Fruit fly (Drosophila melanogaster) whole organism, embryonic: Measurements from ENCODE around the gene CG45545.
A peak's percentile ranks its signal among the peaks of the same experiment; 100 is the strongest.

Experiments
- B-H2 ChIP-seq: fragments of 200-800 bp; sonication (Bioruptor generic); optimal IDR thresholded peaks from 2 replicates; lab custom pipeline; 2018; ENCODE audit warnings: missing biosample characterization, mild to moderate bottlenecking, missing genetic modification characterization
- Bgb ChIP-seq: fragments of 200-800 bp; sonication (Bioruptor generic); IDR thresholded peaks from 2 replicates; pipeline ENCODE4 v1.3.6; 2022; ENCODE audit warnings: missing biosample characterization, missing genetic modification characterization; ENCODE audit not compliant: partially characterized antibody
- CG10543 ChIP-seq: fragments of 200-800 bp; sonication (Bioruptor generic); optimal IDR thresholded peaks from 3 replicates; lab custom pipeline; 2017; ENCODE audit warnings: missing biosample characterization, mild to moderate bottlenecking, missing genetic modification characterization, moderate library complexity
- CG11247 ChIP-seq: fragments of 200-800 bp; sonication (Bioruptor generic); IDR thresholded peaks from 2 replicates; pipeline ENCODE4 v1.3.6; 2022; ENCODE audit warnings: missing biosample characterization, missing genetic modification characterization
- CG11456 ChIP-seq: fragments of 200-800 bp; sonication (Bioruptor generic); IDR thresholded peaks from 3 replicates; pipeline ENCODE4 v1.3.6; 2022; ENCODE audit warnings: missing biosample characterization, missing genetic modification characterization
- CG12769 ChIP-seq: fragments of 200-800 bp; sonication (Bioruptor generic); optimal IDR thresholded peaks from 2 replicates; lab custom pipeline; 2019; ENCODE audit warnings: missing biosample characterization, mild to moderate bottlenecking, missing genetic modification characterization, moderate library complexity
- CG13624 ChIP-seq: fragments of 200-800 bp; sonication (Bioruptor generic); optimal IDR thresholded peaks from 2 replicates; lab custom pipeline; 2016; ENCODE audit warnings: missing biosample characterization, missing genetic modification characterization
- CG13894 ChIP-seq: fragments of 200-800 bp; sonication (Bioruptor generic); optimal IDR thresholded peaks from 3 replicates; lab custom pipeline; 2018; ENCODE audit warnings: missing biosample characterization, mild to moderate bottlenecking, missing genetic modification characterization, moderate library complexity
- CG17912 ChIP-seq: fragments of 200-800 bp; sonication (Bioruptor generic); optimal IDR thresholded peaks from 2 replicates; lab custom pipeline; 2018; ENCODE audit warnings: missing biosample characterization, mild to moderate bottlenecking, missing genetic modification characterization
- CG2678 ChIP-seq: fragments of 200-800 bp; sonication (Bioruptor generic); optimal IDR thresholded peaks from 3 replicates; lab custom pipeline; 2019; ENCODE audit warnings: missing biosample characterization, mild to moderate bottlenecking, missing genetic modification characterization, moderate library complexity
- CG31224 ChIP-seq: fragments of 200-800 bp; sonication (Bioruptor generic); IDR thresholded peaks from 2 replicates; pipeline ENCODE4 v1.3.6; 2022; ENCODE audit warnings: missing biosample characterization, missing genetic modification characterization
- CG31388 ChIP-seq: fragments of 200-800 bp; sonication (Bioruptor generic); optimal IDR thresholded peaks from 2 replicates; lab custom pipeline; 2016; ENCODE audit warnings: missing biosample characterization, missing genetic modification characterization
- CG34224 ChIP-seq: fragments of 200-800 bp; sonication (Bioruptor generic); IDR thresholded peaks from 3 replicates; pipeline ENCODE4 v1.3.6; 2022; ENCODE audit warnings: missing biosample characterization, missing genetic modification characterization; ENCODE audit not compliant: partially characterized antibody
- CG34376 ChIP-seq: fragments of 200-800 bp; sonication (Bioruptor generic); optimal IDR thresholded peaks from 2 replicates; lab custom pipeline; 2018; ENCODE audit warnings: missing biosample characterization, mild to moderate bottlenecking, missing genetic modification characterization
- CG3847 ChIP-seq: fragments of 200-800 bp; sonication (Bioruptor generic); IDR thresholded peaks from 2 replicates; pipeline ENCODE4 v1.3.6; 2022; ENCODE audit warnings: missing biosample characterization, missing genetic modification characterization
- CG8290 ChIP-seq, 3 experiments: fragments of 200-800 bp; sonication (Bioruptor generic); optimal IDR thresholded peaks; 2 replicates each; lab custom pipeline; 2016 to 2019; ENCODE audit warnings: missing biosample characterization in 3 of 3, missing genetic modification characterization in 3 of 3, mild to moderate bottlenecking in 2 of 3, moderate library complexity in 1 of 3
- Deaf1 ChIP-seq: fragments of 200-800 bp; optimal IDR thresholded peaks from 3 replicates; lab custom pipeline; 2019; ENCODE audit warnings: missing biosample characterization, mild to moderate bottlenecking, missing genetic modification characterization, moderate library complexity
- GATAe ChIP-seq: fragments of 200-800 bp; sonication (Bioruptor generic); conservative IDR thresholded peaks from 2 replicates; pipeline ENCODE4 v1.3.6; 2022; ENCODE audit warnings: missing biosample characterization, missing genetic modification characterization
- HHEX ChIP-seq: fragments of 200-800 bp; sonication (Bioruptor generic); optimal IDR thresholded peaks from 3 replicates; lab custom pipeline; 2017; ENCODE audit warnings: missing biosample characterization, mild to moderate bottlenecking, missing genetic modification characterization, missing genetic modification reagents
- HmgZ ChIP-seq: fragments of 200-800 bp; sonication (Bioruptor generic); optimal IDR thresholded peaks from 2 replicates; lab custom pipeline; 2018; ENCODE audit warnings: missing biosample characterization, mild to moderate bottlenecking, missing genetic modification characterization
- MBD-R2 ChIP-seq: fragments of 200-800 bp; sonication (Bioruptor generic); IDR thresholded peaks from 2 replicates; pipeline ENCODE4 v1.3.6; 2022; ENCODE audit warnings: missing biosample characterization, missing genetic modification characterization
- Pdp1 ChIP-seq, 2 experiments: fragments of 200-800 bp; sonication (Bioruptor generic); optimal IDR thresholded peaks; 3 replicates each; lab custom pipeline; 2016; ENCODE audit warnings: missing biosample characterization in 2 of 2, missing genetic modification characterization in 2 of 2, mild to moderate bottlenecking in 1 of 2, moderate library complexity in 1 of 2
- Ptx1 ChIP-seq: fragments of 200-800 bp; sonication (Bioruptor generic); IDR thresholded peaks from 2 replicates; pipeline ENCODE4 v1.3.6; 2022; ENCODE audit warnings: missing biosample characterization, missing genetic modification characterization
- Stat92E ChIP-seq, 3 experiments: fragments of >200 bp in 2 of 3; fragments of 200-800 bp in 1 of 3; sonication (Bioruptor generic) in 1 of 3; optimal IDR thresholded peaks; 2 replicates each; lab custom pipeline; 2017 to 2019; ENCODE audit warnings: missing biosample characterization in 3 of 3, missing genetic modification characterization in 3 of 3, mild to moderate bottlenecking in 1 of 3, moderate library complexity in 1 of 3
- chinmo ChIP-seq: fragments of 200-800 bp; sonication (Bioruptor generic); IDR thresholded peaks from 4 replicates; pipeline ENCODE4 v1.3.6; 2022; ENCODE audit warnings: missing biosample characterization, missing genetic modification characterization; ENCODE audit not compliant: partially characterized antibody
- cwo ChIP-seq: fragments of 200-800 bp; sonication (Bioruptor generic); optimal IDR thresholded peaks from 3 replicates; lab custom pipeline; 2017; ENCODE audit warnings: missing biosample characterization, missing genetic modification characterization, mild to moderate bottlenecking, moderate library complexity, missing genetic modification reagents
- exex ChIP-seq: fragments of 200-800 bp; sonication (Bioruptor generic); optimal IDR thresholded peaks from 4 replicates; lab custom pipeline; 2018; ENCODE audit warnings: missing biosample characterization, mild to moderate bottlenecking, missing genetic modification characterization, moderate library complexity
- ftz-f1 ChIP-seq: fragments of 200-800 bp; sonication (Bioruptor generic); optimal IDR thresholded peaks from 2 replicates; lab custom pipeline; 2016; ENCODE audit warnings: missing biosample characterization, missing genetic modification characterization
- grau ChIP-seq: fragments of 200-800 bp; optimal IDR thresholded peaks from 3 replicates; lab custom pipeline; 2019; ENCODE audit warnings: missing biosample characterization, mild to moderate bottlenecking, missing genetic modification characterization, moderate library complexity
- gro ChIP-seq: fragments of 200-800 bp; sonication (Bioruptor generic); optimal IDR thresholded peaks from 2 replicates; lab custom pipeline; 2016; ENCODE audit warnings: missing biosample characterization, missing genetic modification characterization
- hb ChIP-seq: fragments of 200-800 bp; sonication (Bioruptor generic); IDR thresholded peaks from 3 replicates; pipeline ENCODE4 v1.3.6; 2022; ENCODE audit warnings: missing biosample characterization, missing genetic modification characterization; ENCODE audit not compliant: partially characterized antibody
- lab ChIP-seq: fragments of 200-800 bp; sonication (Bioruptor generic); optimal IDR thresholded peaks from 3 replicates; lab custom pipeline; 2017; ENCODE audit warnings: missing biosample characterization, missing genetic modification characterization, mild to moderate bottlenecking, moderate library complexity, missing genetic modification reagents
- mirr ChIP-seq: fragments of 200-800 bp; sonication (Bioruptor generic); optimal IDR thresholded peaks from 3 replicates; lab custom pipeline; 2018; ENCODE audit warnings: missing biosample characterization, mild to moderate bottlenecking, missing genetic modification characterization
- run ChIP-seq: fragments of 200-800 bp; sonication (Bioruptor generic); optimal IDR thresholded peaks from 3 replicates; lab custom pipeline; 2018; ENCODE audit warnings: missing biosample characterization, mild to moderate bottlenecking, missing genetic modification characterization
- sd ChIP-seq: fragments of 200-800 bp; sonication (Bioruptor generic); optimal IDR thresholded peaks from 3 replicates; lab custom pipeline; 2018; ENCODE audit warnings: missing biosample characterization, mild to moderate bottlenecking, missing genetic modification characterization, moderate library complexity
- slou ChIP-seq: fragments of 200-800 bp; sonication (Bioruptor generic); optimal IDR thresholded peaks from 3 replicates; lab custom pipeline; 2016; ENCODE audit warnings: missing biosample characterization, missing genetic modification characterization
- sna ChIP-seq: fragments of 200-800 bp; sonication (Bioruptor generic); IDR thresholded peaks from 2 replicates; pipeline ENCODE4 v1.3.6; 2022; ENCODE audit warnings: missing biosample characterization, missing genetic modification characterization; ENCODE audit not compliant: partially characterized antibody
- sug ChIP-seq: fragments of 200-800 bp; optimal IDR thresholded peaks from 2 replicates; lab custom pipeline; 2019; ENCODE audit warnings: missing biosample characterization, mild to moderate bottlenecking, missing genetic modification characterization, moderate library complexity
- toy ChIP-seq: fragments of 200-800 bp; sonication (Bioruptor generic); IDR thresholded peaks from 2 replicates; pipeline ENCODE4 v1.3.6; 2022; ENCODE audit warnings: missing biosample characterization, missing genetic modification characterization
- unpg ChIP-seq: fragments of 200-800 bp; sonication (Bioruptor generic); optimal IDR thresholded peaks from 3 replicates; lab custom pipeline; 2018; ENCODE audit warnings: missing biosample characterization, mild to moderate bottlenecking, missing genetic modification characterization, moderate library complexity
- z ChIP-seq: fragments of 200-800 bp; sonication (Bioruptor generic); IDR thresholded peaks from 3 replicates; pipeline ENCODE4 v1.3.6; 2022; ENCODE audit warnings: missing biosample characterization, missing genetic modification characterization

The CG45545 gene

dm6 chr3R:7508198-7508837 is 43.5 kb upstream of the CG45545 start (continued):
- TF ChIP-seq HmgZ (peak; percentile 48), CG8290 (GFP tag; optimal IDR thresholded peaks at IDR 0.05; lab: Kevin White, UChicago) (no peak), CG8290 (tag; optimal IDR thresholded peaks at IDR 0.05; lab: Kevin White, UChicago) (peak in 1 of 2 experiments; percentile 27), gro (GFP tag; lab: Kevin White, UChicago) (peak; percentile 10), CG12769 (tag; lab: Kevin White, UChicago) (peak; percentile 7), exex (tag; lab: Kevin White, UChicago) (peak; percentile 86), chinmo (GFP tag; lab: Robert Waterston, UW) (0 out of 4 replicates have a peak, but pooled peaks have one; percentile 58)

dm6 chr3R:7514232-7514863 is 37.5 kb upstream of the CG45545 start:
- peak in 1 of 2 experiments; percentile 1 for TF ChIP-seq Pdp1 (GFP tag; optimal IDR thresholded peaks at IDR 0.05; lab: Kevin White, UChicago)
- TF ChIP-seq lab (GFP tag; lab: Kevin White, UChicago): peak; percentile 17
- TF ChIP-seq CG34376 (GFP tag; lab: Kevin White, UChicago): peak; percentile 74
- peak; percentile 51 for TF ChIP-seq sd (tag; lab: Kevin White, UChicago)
- peak; percentile 80 for TF ChIP-seq sug (tag; lab: Kevin White, UChicago)
- peak; percentile 85 for TF ChIP-seq exex (tag; lab: Kevin White, UChicago)
- no peak for TF ChIP-seq hb
- TF ChIP-seq cwo (GFP tag; lab: Kevin White, UChicago): peak; percentile 1
- no peak for TF ChIP-seq slou

- TF ChIP-seq ftz-f1 (GFP tag; lab: Kevin White, UChicago): peak; percentile 13
- peak in 1 of 2 experiments; percentile 9 for TF ChIP-seq Pdp1 (GFP tag; optimal IDR thresholded peaks at IDR 0.05; lab: Kevin White, UChicago)
- no peak for TF ChIP-seq Ptx1 (GFP tag; lab: Robert Waterston, UW)
- TF ChIP-seq HHEX (GFP tag; lab: Kevin White, UChicago): peak; percentile 21
- TF ChIP-seq unpg (GFP tag; lab: Kevin White, UChicago): peak; percentile 29
- peak; percentile 62 for TF ChIP-seq CG13894 (tag; lab: Kevin White, UChicago)
- TF ChIP-seq Stat92E (GFP tag; optimal IDR thresholded peaks at IDR 0.05; lab: Kevin White, UChicago): no peak
- peak; percentile 58 for TF ChIP-seq B-H2 (GFP tag; lab: Kevin White, UChicago)
- TF ChIP-seq Bgb (GFP tag; lab: Robert Waterston, UW): peak; percentile 73
- peak; percentile 75 for TF ChIP-seq mirr
- peak; percentile 55; the same call in 2 of the 3 replicates for TF ChIP-seq CG34224 (GFP tag; lab: Robert Waterston, UW)
- no peak for TF ChIP-seq toy
- TF ChIP-seq CG11247 (GFP tag; lab: Robert Waterston, UW): 0 out of 2 replicates have a peak, but pooled peaks have one; percentile 21
- TF ChIP-seq CG13624 (GFP tag; lab: Kevin White, UChicago): no peak
- TF ChIP-seq GATAe (GFP tag; lab: Robert Waterston, UW): 0 out of 2 replicates have a peak, but pooled peaks have one; percentile 16
- TF ChIP-seq CG11456: 0 out of 3 replicates have a peak, but pooled peaks have one; percentile 63
- 0 out of 2 replicates have a peak, but pooled peaks have one; percentile 22 for TF ChIP-seq sna (GFP tag; lab: Robert Waterston, UW)
- peak; percentile 63 for TF ChIP-seq HmgZ
- peak; percentile 22 for TF ChIP-seq grau (tag; lab: Kevin White, UChicago)
- TF ChIP-seq CG31388 (GFP tag; lab: Kevin White, UChicago): no peak
- TF ChIP-seq CG3847 (GFP tag; lab: Robert Waterston, UW): 0 out of 2 replicates have a peak, but pooled peaks have one; percentile 15
- peak; percentile 51 for TF ChIP-seq CG2678 (tag; lab: Kevin White, UChicago)
- peak; percentile 75 for TF ChIP-seq Deaf1
- 0 out of 2 replicates have a peak, but pooled peaks have one; percentile 23 for TF ChIP-seq MBD-R2 (GFP tag; lab: Robert Waterston, UW)
- TF ChIP-seq chinmo (GFP tag; lab: Robert Waterston, UW): peak; percentile 91; the same call in 3 of the 4 replicates
- no peak for TF ChIP-seq CG17912 (GFP tag; lab: Kevin White, UChicago)
- TF ChIP-seq sug (tag; lab: Kevin White, UChicago): peak; percentile 100
- peak; percentile 100 for TF ChIP-seq CG31224 (GFP tag; lab: Robert Waterston, UW)
- peak; percentile 56 for TF ChIP-seq run
- peak; percentile 97 for TF ChIP-seq z
- peak; percentile 84 for TF ChIP-seq CG34376 (GFP tag; lab: Kevin White, UChicago)
- peak; percentile 93 for TF ChIP-seq CG10543 (GFP tag; lab: Kevin White, UChicago)
Measured at dm6 chr3R:7515599-7516069, 36.2 kb upstream of the CG45545 start, which contains the start of gene alpha-Est8. Gene alpha-Est8, minus strand, starts transcription at chr3R:7515670.
